Worm (Caenorhabditis elegans) whole organism, L4 larva: ENCODE measurements around the gene vps-15.

Experiments
- F26F4.8 ChIP-seq: fragments of 200-800 bp; sonication (Bioruptor generic); conservative IDR thresholded peaks from 2 replicates; pipeline ENCODE4 v1.3.6; 2022; ENCODE audit warnings: missing genetic modification characterization, missing compliant biosample characterization
- F37D6.2 ChIP-seq: sonication (generic microtip); optimal IDR thresholded peaks from 2 replicates; lab custom pipeline; 2016; ENCODE audit warnings: mild to moderate bottlenecking, missing genetic modification characterization, missing compliant biosample characterization
- F44E2.7 ChIP-seq: fragments of 200-800 bp; sonication (Bioruptor generic); IDR thresholded peaks from 2 replicates; pipeline ENCODE4 v2.1.2; 2022; ENCODE audit warnings: missing genetic modification characterization, missing compliant biosample characterization
- R02D3.7 ChIP-seq: fragments of 150-350 bp; sonication (generic microtip); optimal IDR thresholded peaks from 3 replicates; lab custom pipeline; 2014; ENCODE audit warnings: missing biosample characterization, missing genetic modification characterization
- ZK337.2 ChIP-seq: fragments of 200-800 bp; sonication (Bioruptor generic); IDR thresholded peaks from 2 replicates; pipeline ENCODE4 v1.3.6; 2022; ENCODE audit warnings: missing genetic modification reagents, missing genetic modification characterization, missing compliant biosample characterization
- aha-1 ChIP-seq: fragments of 150-350 bp; peaks from one replicate; lab custom pipeline; 2014; ENCODE audit warnings: missing biosample characterization, missing genetic modification characterization
- arid-1 ChIP-seq: fragments of 200-800 bp; sonication (Bioruptor generic); conservative IDR thresholded peaks from 2 replicates; pipeline ENCODE4 v1.3.6; 2022; ENCODE audit warnings: missing genetic modification reagents, missing genetic modification characterization, missing compliant biosample characterization
- ceh-20 ChIP-seq: fragments of 200-800 bp; sonication (Bioruptor generic); IDR thresholded peaks from 2 replicates; pipeline ENCODE4 v1.3.6; 2022; ENCODE audit warnings: missing genetic modification reagents, missing genetic modification characterization, missing compliant biosample characterization
- dmd-6 ChIP-seq: fragments of 200-800 bp; sonication (Bioruptor generic); IDR thresholded peaks from 2 replicates; pipeline ENCODE4 v1.3.6; 2022; ENCODE audit warnings: missing genetic modification reagents, missing genetic modification characterization, missing compliant biosample characterization
- dmd-9 ChIP-seq: fragments of 200-800 bp; sonication (Bioruptor generic); IDR thresholded peaks from 2 replicates; pipeline ENCODE4 v1.3.6; 2022; ENCODE audit warnings: missing genetic modification reagents, missing genetic modification characterization, missing compliant biosample characterization
- egl-43 ChIP-seq: fragments of 200-800 bp; sonication (Bioruptor generic); IDR thresholded peaks from 2 replicates; pipeline ENCODE4 v1.3.6; 2022; ENCODE audit warnings: missing genetic modification reagents, missing genetic modification characterization, missing compliant biosample characterization
- fkh-10 ChIP-seq: fragments of 150-350 bp; optimal IDR thresholded peaks from 2 replicates; lab custom pipeline; 2014; ENCODE audit warnings: missing biosample characterization, missing genetic modification reagents, missing genetic modification characterization
- fos-1 ChIP-seq: fragments of 150-350 bp; optimal IDR thresholded peaks from 2 replicates; lab custom pipeline; 2014; ENCODE audit warnings: missing biosample characterization, missing genetic modification characterization
- gei-8 ChIP-seq: fragments of 200-800 bp; sonication (Bioruptor generic); optimal IDR thresholded peaks from 2 replicates; lab custom pipeline; 2018; ENCODE audit warnings: mild to moderate bottlenecking, missing genetic modification characterization, missing compliant biosample characterization
- hlh-11 ChIP-seq: fragments of 200-800 bp; sonication (Bioruptor generic); optimal IDR thresholded peaks from 2 replicates; lab custom pipeline; 2018; ENCODE audit warnings: mild to moderate bottlenecking, missing genetic modification characterization, missing compliant biosample characterization
- hmg-1.1 ChIP-seq: fragments of 200-800 bp; sonication (Bioruptor generic); IDR thresholded peaks from 2 replicates; pipeline ENCODE4 v1.3.6; 2022; ENCODE audit warnings: missing genetic modification reagents, missing genetic modification characterization, missing compliant biosample characterization
- lim-7 ChIP-seq: fragments of 200-800 bp; sonication (Bioruptor generic); IDR thresholded peaks from 2 replicates; pipeline ENCODE4 v1.3.6; 2022; ENCODE audit warnings: missing genetic modification characterization, missing compliant biosample characterization
- lin-1 ChIP-seq: fragments of 200-800 bp; sonication (Bioruptor generic); IDR thresholded peaks from 2 replicates; pipeline ENCODE4 v1.3.6; 2022; ENCODE audit warnings: missing genetic modification reagents, missing genetic modification characterization, missing compliant biosample characterization
- lin-38 ChIP-seq: fragments of 200-800 bp; sonication (Bioruptor generic); IDR thresholded peaks from 2 replicates; pipeline ENCODE4 v1.3.6; 2022; ENCODE audit warnings: missing genetic modification reagents, missing genetic modification characterization, missing compliant biosample characterization
- lsy-2 ChIP-seq, 2 experiments: fragments of 150-350 bp in 1 of 2; sonication (generic microtip) in 1 of 2; optimal IDR thresholded peaks; 2 replicates each; lab custom pipeline; 2014 to 2017; ENCODE audit warnings: missing biosample characterization in 2 of 2, missing genetic modification characterization in 2 of 2
- mdl-1 ChIP-seq, 2 experiments: fragments of 150-350 bp in 1 of 2; sonication (generic microtip) in 1 of 2; optimal IDR thresholded peaks; 2 replicates each; lab custom pipeline; 2014 to 2017; ENCODE audit warnings: missing biosample characterization in 2 of 2, missing genetic modification characterization in 2 of 2
- mxl-2 ChIP-seq: fragments of 200-800 bp; sonication (Bioruptor generic); conservative IDR thresholded peaks from 2 replicates; pipeline ENCODE4 v1.3.6; 2022; ENCODE audit warnings: missing genetic modification reagents, missing genetic modification characterization, missing compliant biosample characterization
- nhr-10 ChIP-seq: fragments of 150-350 bp; optimal IDR thresholded peaks from 2 replicates; lab custom pipeline; 2014; ENCODE audit warnings: missing biosample characterization, missing genetic modification characterization
- nhr-102 ChIP-seq: sonication (generic microtip); optimal IDR thresholded peaks from 2 replicates; lab custom pipeline; 2016; ENCODE audit warnings: mild to moderate bottlenecking, missing genetic modification characterization, moderate library complexity, missing compliant biosample characterization
- nhr-237 ChIP-seq: sonication (generic microtip); optimal IDR thresholded peaks from 2 replicates; lab custom pipeline; 2017; ENCODE audit warnings: missing biosample characterization, missing genetic modification characterization
- nhr-25 ChIP-seq: sonication (generic microtip); optimal IDR thresholded peaks from 2 replicates; lab custom pipeline; 2017; ENCODE audit warnings: missing genetic modification characterization, mild to moderate bottlenecking, missing compliant biosample characterization, antibody characterized with exemption, moderate library complexity, borderline replicate concordance; ENCODE audit not compliant: insufficient read depth
- nhr-28 ChIP-seq: fragments of 150-350 bp; optimal IDR thresholded peaks from 2 replicates; lab custom pipeline; 2014; ENCODE audit warnings: missing biosample characterization, missing genetic modification characterization
- nhr-41 ChIP-seq: fragments of 200-800 bp; sonication (Bioruptor generic); IDR thresholded peaks from 2 replicates; pipeline ENCODE4 v1.3.6; 2022; ENCODE audit warnings: missing genetic modification reagents, missing genetic modification characterization, missing compliant biosample characterization
- nhr-6 ChIP-seq: fragments of 150-350 bp; optimal IDR thresholded peaks from 2 replicates; lab custom pipeline; 2014; ENCODE audit warnings: missing biosample characterization, missing genetic modification characterization
- rbr-2 ChIP-seq: sonication (generic microtip); optimal IDR thresholded peaks from 2 replicates; lab custom pipeline; 2016; ENCODE audit warnings: missing genotype, missing genetic modification characterization, missing compliant biosample characterization
- set-16 ChIP-seq: fragments of 200-800 bp; sonication (Bioruptor generic); IDR thresholded peaks from 2 replicates; pipeline ENCODE4 v1.3.6; 2022; ENCODE audit warnings: missing genetic modification reagents, missing genetic modification characterization, missing compliant biosample characterization
- unc-39 ChIP-seq: sonication (generic microtip); optimal IDR thresholded peaks from 2 replicates; lab custom pipeline; 2017; ENCODE audit warnings: missing biosample characterization, missing genetic modification characterization
- zag-1 ChIP-seq: fragments of 150-350 bp; optimal IDR thresholded peaks from 2 replicates; lab custom pipeline; 2014; ENCODE audit warnings: missing biosample characterization, missing genetic modification characterization
- ztf-11 ChIP-seq: fragments of 150-350 bp; optimal IDR thresholded peaks from 2 replicates; lab custom pipeline; 2014; ENCODE audit warnings: missing biosample characterization, missing genetic modification characterization

Gene vps-15

ce11 chrII:11874674-11875198, 40.9 kb downstream of the vps-15 start, which contains the start of the genes npp-3 and top-2 (continued):
- TF ChIP-seq nhr-102 (tag; lab: Kevin White, UChicago) (peak; percentile 86), hlh-11 (tag; lab: Kevin White, UChicago) (peak; percentile 94), lin-1 (GFP tag; lab: Robert Waterston, UW) (peak; percentile 40; the same call in 1 of the 2 replicates), F26F4.8 (GFP tag; lab: Robert Waterston, UW) (no peak), R02D3.7 (peak; percentile 47), lim-7 (GFP tag; lab: Robert Waterston, UW) (no peak), lsy-2 (tag; optimal IDR thresholded peaks at IDR 0.05; lab: Kevin White, UChicago) (peak; percentile 98 to 99), arid-1 (peak; percentile 93), nhr-237 (tag; lab: Kevin White, UChicago) (no peak), fos-1 (no peak), mxl-2 (GFP tag; lab: Robert Waterston, UW) (no peak), zag-1 (no peak), F44E2.7 (GFP tag; lab: Robert Waterston, UW) (no peak), egl-43 (0 out of 2 replicates have a peak, but pooled peaks have one; percentile 52), fkh-10 (GFP tag; lab: Kevin White, UChicago) (peak; percentile 97), nhr-10 (no peak), rbr-2 (tag; lab: Kevin White, UChicago) (peak; percentile 95), dmd-9 (peak; percentile 83), ztf-11 (tag; lab: Kevin White, UChicago) (no peak), ceh-20 (GFP tag; lab: Robert Waterston, UW) (peak; percentile 92), nhr-6 (peak; percentile 84), nhr-41 (GFP tag; lab: Robert Waterston, UW) (no peak), mdl-1 (tag; optimal IDR thresholded peaks at IDR 0.05; lab: Kevin White, UChicago) (peak in 1 of 2 experiments; percentile 77), nhr-28 (tag; lab: Kevin White, UChicago) (peak; percentile 73), aha-1 (tag; lab: Kevin White, UChicago) (peak; percentile 93)

ce11 chrII:11868893-11869292, 46.8 kb downstream of the vps-15 start:
- TF ChIP-seq F37D6.2 (tag; lab: Kevin White, UChicago) (no peak), set-16 (GFP tag; lab: Robert Waterston, UW) (peak; percentile 78), unc-39 (tag; lab: Kevin White, UChicago) (no peak)
- TF ChIP-seq, all 104 proteins: peak for 1

ce11 chrII:11868234-11868633, 47.4 kb downstream of the vps-15 start, which contains the start of gene col-84:
col-84 (plus strand) TSS chrII:11868534.
- TF ChIP-seq ZK337.2 (GFP tag; lab: Robert Waterston, UW) (no peak), lin-38 (GFP tag; lab: Robert Waterston, UW) (no peak), nhr-41 (GFP tag; lab: Robert Waterston, UW) (no peak)

- TF ChIP-seq hmg-1.1 (GFP tag; lab: Robert Waterston, UW) (no peak), gei-8 (GFP tag; lab: Kevin White, UChicago) (no peak), nhr-25 (tag; lab: Kevin White, UChicago) (no peak), ztf-11 (tag; lab: Kevin White, UChicago) (no peak), dmd-6 (GFP tag; lab: Robert Waterston, UW) (no peak)
- TF ChIP-seq, all 104 proteins: peak for 0
Measured at ce11 chrII:11865644-11866043, 50.0 kb downstream of the vps-15 start, which contains the start of gene K12D12.4. K12D12.4 (minus strand) TSS chrII:11865744.
